Fruit fly (Drosophila melanogaster): ENCODE results near the gene CG6576.

CG6576 gene

DNA sequence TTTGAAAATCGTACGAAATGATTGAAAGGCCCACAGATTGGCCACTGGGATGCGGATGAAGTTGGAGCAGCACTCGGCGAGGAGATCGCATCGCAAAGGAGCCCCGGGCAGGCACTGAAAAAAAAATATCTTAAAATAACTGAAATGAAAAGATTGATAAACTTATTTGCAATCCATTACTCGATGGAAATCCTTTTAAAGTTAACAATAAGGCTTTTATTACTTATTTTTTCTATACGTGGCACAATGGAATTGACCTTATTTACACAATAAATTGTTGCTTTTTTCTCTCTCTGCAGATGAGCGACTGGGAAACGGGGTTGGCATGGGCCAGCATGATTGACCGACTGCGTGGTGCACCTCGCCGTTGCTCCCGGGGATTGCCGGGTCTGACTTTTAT lies 4.5 kb upstream of the CG6576 start (continued):
- 0 out of 3 replicates have a peak, but pooled peaks have one; percentile 40 for TF ChIP-seq gce (GFP tag; IDR thresholded peaks at IDR 0.05)
- no peak for TF ChIP-seq ase (GFP tag; IDR thresholded peaks at IDR 0.05)
- no peak for TF ChIP-seq CkIIα-i1 (GFP tag; IDR thresholded peaks at IDR 0.05)
- peak; percentile 57 for TF ChIP-seq CG32772 (GFP tag; IDR thresholded peaks at IDR 0.05)
- TF ChIP-seq Oaz (GFP tag; IDR thresholded peaks at IDR 0.05) = no peak
- no peak for TF ChIP-seq B-H2 (GFP tag; optimal IDR thresholded peaks at IDR 0.05)
- no peak for TF ChIP-seq CG31224 (GFP tag; IDR thresholded peaks at IDR 0.05)
- no peak for TF ChIP-seq pho (GFP tag; optimal IDR thresholded peaks at IDR 0.05)
- peak; percentile 2 to 43 for TF ChIP-seq dpn (GFP tag; optimal IDR thresholded peaks at IDR 0.05)
- TF ChIP-seq CG1832 (GFP tag; optimal IDR thresholded peaks at IDR 0.05) = no peak
- peak in 1 of 2 experiments; percentile 71 for TF ChIP-seq Hr51 (GFP tag; optimal IDR thresholded peaks at IDR 0.05)
- TF ChIP-seq sens (GFP tag) = peak; percentile 87
- TF ChIP-seq bsh (GFP tag; optimal IDR thresholded peaks at IDR 0.05) = peak in 1 of 2 experiments; percentile 72
- TF ChIP-seq CG10366 (GFP tag; IDR thresholded peaks at IDR 0.05) = peak; percentile 67
- TF ChIP-seq CG18764 (GFP tag; optimal IDR thresholded peaks at IDR 0.05) = no peak
- no peak for TF ChIP-seq CG4404 (GFP tag; IDR thresholded peaks at IDR 0.05)
- peak; percentile 50 for TF ChIP-seq CG10209 (GFP tag; optimal IDR thresholded peaks at IDR 0.05)
- TF ChIP-seq CG6689 (GFP tag; IDR thresholded peaks at IDR 0.05) = peak; percentile 67
- TF ChIP-seq wor (GFP tag; IDR thresholded peaks at IDR 0.05) = peak; percentile 68
- no peak for TF ChIP-seq Bteb2 (GFP tag; optimal IDR thresholded peaks at IDR 0.05)
- TF ChIP-seq CG10959 (GFP tag; IDR thresholded peaks at IDR 0.05) = no peak
- TF ChIP-seq Hr78 (GFP tag; optimal IDR thresholded peaks at IDR 0.05) = peak in 1 of 2 experiments; percentile 35
- TF ChIP-seq CG16863 (GFP tag; optimal IDR thresholded peaks at IDR 0.05) = peak; percentile 32
- peak; percentile 52; the same call in 1 of the 2 replicates for TF ChIP-seq CG1024 (GFP tag; IDR thresholded peaks at IDR 0.05)
- TF ChIP-seq CG17359 (tag; optimal IDR thresholded peaks at IDR 0.05) = peak; percentile 85
- peak; percentile 12 for TF ChIP-seq run (tag; optimal IDR thresholded peaks at IDR 0.05)
- no peak for TF ChIP-seq NC2α (GFP tag; optimal IDR thresholded peaks at IDR 0.05)
- no peak for TF ChIP-seq CG15696 (tag; optimal IDR thresholded peaks at IDR 0.05)
- TF ChIP-seq so (GFP tag; IDR thresholded peaks at IDR 0.05) = peak; percentile 59; the same call in 2 of the 3 replicates
- TF ChIP-seq CG1792 (GFP tag; optimal IDR thresholded peaks at IDR 0.05) = no peak
- TF ChIP-seq Sin3A (optimal IDR thresholded peaks at IDR 0.05) = no peak
- no peak for TF ChIP-seq nerfin-1 (tag; optimal IDR thresholded peaks at IDR 0.05)
- no peak for TF ChIP-seq Dip2 (GFP tag; IDR thresholded peaks at IDR 0.05)
- TF ChIP-seq Atf6 (GFP tag; IDR thresholded peaks at IDR 0.05) = peak; percentile 22; the same call in 1 of the 2 replicates
- TF ChIP-seq trh (GFP tag; optimal IDR thresholded peaks at IDR 0.05) = no peak
- TF ChIP-seq lov (optimal IDR thresholded peaks at IDR 0.05) = no peak
- TF ChIP-seq lov (GFP tag; IDR thresholded peaks at IDR 0.05) = no peak
- no peak for TF ChIP-seq psq (GFP tag; optimal IDR thresholded peaks at IDR 0.05)
- TF ChIP-seq Mad (GFP tag; optimal IDR thresholded peaks at IDR 0.05) = peak; percentile 2
- TF ChIP-seq Med (GFP tag) = peak; percentile 66
- no peak for TF ChIP-seq fu2 (GFP tag; optimal IDR thresholded peaks at IDR 0.05)
- no peak for TF ChIP-seq CG6683 (GFP tag; optimal IDR thresholded peaks at IDR 0.05)
- TF ChIP-seq slbo (GFP tag; IDR thresholded peaks at IDR 0.05) = peak; percentile 28; the same call in 1 of the 2 replicates
- peak; percentile 40 for TF ChIP-seq tin (GFP tag; optimal IDR thresholded peaks at IDR 0.05)
- no peak for TF ChIP-seq MTF-1 (GFP tag; optimal IDR thresholded peaks at IDR 0.05; ENCODE audit: borderline replicate concordance)
- no peak for TF ChIP-seq Opbp (GFP tag; IDR thresholded peaks at IDR 0.05; ENCODE audit: partially characterized antibody)
- no peak for TF ChIP-seq CG4617 (GFP tag; optimal IDR thresholded peaks at IDR 0.05; ENCODE audit: borderline replicate concordance)
- peak; percentile 7 for TF ChIP-seq CG11723 (GFP tag; optimal IDR thresholded peaks at IDR 0.05)
- TF ChIP-seq CG7271 (tag; optimal IDR thresholded peaks at IDR 0.05) = no peak
- no peak for TF ChIP-seq CG12155 (GFP tag; optimal IDR thresholded peaks at IDR 0.05)
- no peak for TF ChIP-seq CG12236 (GFP tag; optimal IDR thresholded peaks at IDR 0.05)
- TF ChIP-seq phol (tag; optimal IDR thresholded peaks at IDR 0.05) = peak; percentile 70
